Fruit fly (Drosophila melanogaster): ENCODE data around the gene ball.

DNA sequence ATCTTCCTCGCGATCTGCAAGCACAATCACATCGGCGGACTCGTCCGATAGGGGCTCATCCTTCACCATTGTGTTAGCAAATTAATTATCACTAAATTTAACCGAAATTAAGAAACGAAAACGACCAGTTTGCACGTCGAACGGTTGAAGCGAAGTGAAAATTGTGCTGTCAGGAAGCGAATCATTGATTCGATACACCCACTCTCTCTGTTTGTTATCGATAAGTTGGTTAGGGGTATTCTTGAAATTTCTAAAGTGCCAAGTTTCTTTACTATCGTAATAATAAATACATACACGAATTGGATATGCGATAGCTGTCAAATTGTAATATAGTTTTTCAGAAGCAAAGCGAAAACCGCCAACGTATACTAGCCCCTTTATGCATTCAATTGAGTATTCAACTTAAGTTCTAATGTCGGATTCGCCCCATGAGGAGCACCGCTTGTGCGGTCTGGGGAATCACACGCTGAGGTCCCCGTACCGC, 9.0 kb upstream of the ball start, which contains the start of gene Rb97D:
- TF ChIP-seq CG7101 (tag; optimal IDR thresholded peaks at IDR 0.05), result peak; percentile 71
- TF ChIP-seq kay (GFP tag; ENCODE audit: borderline replicate concordance), result no peak
- TF ChIP-seq Hr96 (GFP tag; optimal IDR thresholded peaks at IDR 0.05), result peak; percentile 77
- TF ChIP-seq cnc (optimal IDR thresholded peaks at IDR 0.05), result no peak
- peak; percentile 69 for TF ChIP-seq CG11617 (GFP tag; optimal IDR thresholded peaks at IDR 0.05)
- peak; percentile 36 for TF ChIP-seq CG14711 (tag; optimal IDR thresholded peaks at IDR 0.05)
- peak; percentile 49 for TF ChIP-seq pad (GFP tag; optimal IDR thresholded peaks at IDR 0.05)
- TF ChIP-seq CG1620 (GFP tag; optimal IDR thresholded peaks at IDR 0.05), result peak; percentile 65
- TF ChIP-seq bab1 (GFP tag; optimal IDR thresholded peaks at IDR 0.05), result peak; percentile 75
- peak; percentile 72 for TF ChIP-seq CG7045 (GFP tag; optimal IDR thresholded peaks at IDR 0.05)
- peak; percentile 55 for TF ChIP-seq CG12768 (GFP tag; optimal IDR thresholded peaks at IDR 0.05)
- TF ChIP-seq toe (GFP tag; optimal IDR thresholded peaks at IDR 0.05), result peak; percentile 84
- no peak for TF ChIP-seq ovo (GFP tag; optimal IDR thresholded peaks at IDR 0.05)

Data from whole organism, adult.